Fruit fly (Drosophila melanogaster) whole organism, pupa: Measurements from ENCODE around the gene CG15743.

Experiments used
- CG10348 ChIP-seq: fragments of 200-800 bp; sonication (Bioruptor generic); IDR thresholded peaks from 2 replicates; pipeline ENCODE4 v1.3.6; 2022; ENCODE audit warnings: missing biosample characterization, missing genetic modification characterization
- CG12605 ChIP-seq: fragments of 200-800 bp; sonication (Bioruptor generic); IDR thresholded peaks from 2 replicates; pipeline ENCODE4 v1.3.6; 2022; ENCODE audit warnings: missing biosample characterization, missing genetic modification characterization
- CG13204 ChIP-seq: fragments of 200-800 bp; sonication (Bioruptor generic); optimal IDR thresholded peaks from 2 replicates; lab custom pipeline; 2018; ENCODE audit warnings: missing biosample characterization, mild to moderate bottlenecking, missing genetic modification characterization, moderate library complexity
- CG14655 ChIP-seq: fragments of 200-800 bp; sonication (Bioruptor generic); optimal IDR thresholded peaks from 3 replicates; lab custom pipeline; 2017; ENCODE audit warnings: mild to moderate bottlenecking, missing biosample characterization, missing genetic modification reagents, missing genetic modification characterization
- CG15710 ChIP-seq: fragments of 200-800 bp; sonication (Bioruptor generic); optimal IDR thresholded peaks from 2 replicates; lab custom pipeline; 2018; ENCODE audit warnings: missing biosample characterization, mild to moderate bottlenecking, missing genetic modification characterization, moderate library complexity
- CG17806 ChIP-seq: fragments of 200-800 bp; sonication (Bioruptor generic); optimal IDR thresholded peaks from 2 replicates; lab custom pipeline; 2018; ENCODE audit warnings: missing biosample characterization, mild to moderate bottlenecking, missing genetic modification characterization, moderate library complexity
- CG32121 ChIP-seq: fragments of 200-800 bp; sonication (Bioruptor generic); IDR thresholded peaks from 2 replicates; pipeline ENCODE4 v1.3.6; 2022; ENCODE audit warnings: missing biosample characterization, missing genetic modification characterization
- CG34367 ChIP-seq: fragments of 200-800 bp; sonication (Bioruptor generic); optimal IDR thresholded peaks from 2 replicates; lab custom pipeline; 2018; ENCODE audit warnings: missing biosample characterization, mild to moderate bottlenecking, missing genetic modification characterization
- CG4496 ChIP-seq: fragments of 200-800 bp; sonication (Bioruptor generic); IDR thresholded peaks from 3 replicates; pipeline ENCODE4 v1.3.6; 2022; ENCODE audit warnings: missing biosample characterization, missing genetic modification characterization
- CG8159 ChIP-seq: fragments of 200-800 bp; sonication (Bioruptor generic); optimal IDR thresholded peaks from 3 replicates; lab custom pipeline; 2018; ENCODE audit warnings: missing biosample characterization, mild to moderate bottlenecking, missing genetic modification characterization, moderate library complexity
- CG8301 ChIP-seq: fragments of 200-800 bp; sonication (Bioruptor generic); optimal IDR thresholded peaks from 2 replicates; lab custom pipeline; 2018; ENCODE audit warnings: missing biosample characterization, mild to moderate bottlenecking, missing genetic modification characterization
- CG9948 ChIP-seq: fragments of 200-800 bp; sonication (Bioruptor generic); optimal IDR thresholded peaks from 2 replicates; lab custom pipeline; 2018; ENCODE audit warnings: missing biosample characterization, mild to moderate bottlenecking, missing genetic modification characterization, moderate library complexity
- D1 ChIP-seq: fragments of 200-800 bp; sonication (Bioruptor generic); optimal IDR thresholded peaks from 2 replicates; lab custom pipeline; 2018; ENCODE audit warnings: missing biosample characterization, mild to moderate bottlenecking, missing genetic modification characterization, moderate library complexity
- EcR ChIP-seq: fragments of 200-800 bp; sonication (Bioruptor generic); optimal IDR thresholded peaks from 3 replicates; lab custom pipeline; 2019; ENCODE audit warnings: missing biosample characterization, missing genetic modification characterization, mild to moderate bottlenecking, moderate library complexity, missing genetic modification reagents
- Ets98B ChIP-seq: fragments of 200-800 bp; sonication (Bioruptor generic); IDR thresholded peaks from 2 replicates; pipeline ENCODE4 v1.3.6; 2022; ENCODE audit warnings: missing biosample characterization, missing genetic modification characterization
- Pif1A ChIP-seq: fragments of 200-800 bp; sonication (Bioruptor generic); optimal IDR thresholded peaks from 3 replicates; lab custom pipeline; 2016; ENCODE audit warnings: missing biosample characterization, missing genetic modification characterization
- Pif1B ChIP-seq: fragments of 200-800 bp; sonication (Bioruptor generic); optimal IDR thresholded peaks from 3 replicates; lab custom pipeline; 2016; ENCODE audit warnings: missing biosample characterization, missing genetic modification characterization
- Snoo ChIP-seq: fragments of 200-800 bp; sonication (Bioruptor generic); optimal IDR thresholded peaks from 3 replicates; lab custom pipeline; 2017; ENCODE audit warnings: missing biosample characterization, mild to moderate bottlenecking, missing genetic modification characterization, inconsistent platforms
- fd96Ca ChIP-seq: fragments of 200-800 bp; sonication (Bioruptor generic); IDR thresholded peaks from 3 replicates; pipeline ENCODE4 v1.3.6; 2022; ENCODE audit warnings: missing biosample characterization, missing genetic modification characterization
- gl ChIP-seq: fragments of 200-800 bp; sonication (Bioruptor generic); optimal IDR thresholded peaks from 2 replicates; lab custom pipeline; 2018; ENCODE audit warnings: missing biosample characterization, mild to moderate bottlenecking, missing genetic modification characterization
- rn ChIP-seq: fragments of 200-800 bp; sonication (Bioruptor generic); IDR thresholded peaks from 2 replicates; pipeline ENCODE4 v1.3.6; 2022; ENCODE audit warnings: missing biosample characterization, missing genetic modification characterization

Gene CG15743

dm6 chrX:13302615-13303526 is 17.4 kb downstream of the CG15743 start:
- TF ChIP-seq CG13204 (GFP tag; lab: Kevin White, UChicago) (peak; percentile 96), CG14655 (GFP tag; lab: Kevin White, UChicago) (peak; percentile 0), CG12605 (GFP tag; lab: Robert Waterston, UW) (peak; percentile 71), gl (tag; lab: Kevin White, UChicago) (peak; percentile 82), CG10348 (GFP tag; lab: Robert Waterston, UW) (no peak), CG8159 (tag; lab: Kevin White, UChicago) (peak; percentile 36), CG17806 (tag; lab: Kevin White, UChicago) (peak; percentile 17), fd96Ca (GFP tag; lab: Robert Waterston, UW) (peak; percentile 75), EcR (GFP tag; lab: Kevin White, UChicago) (peak; percentile 80), rn (GFP tag; lab: Robert Waterston, UW) (peak; percentile 10; the same call in 1 of the 2 replicates), CG9948 (tag; lab: Kevin White, UChicago) (peak; percentile 18), CG34367 (tag; lab: Kevin White, UChicago) (no peak), CG4496 (peak; percentile 80), CG8301 (tag; lab: Kevin White, UChicago) (peak; percentile 0), Snoo (tag; lab: Kevin White, UChicago) (peak; percentile 53), Pif1B (GFP tag; lab: Kevin White, UChicago) (no peak), Ets98B (GFP tag; lab: Robert Waterston, UW) (peak; percentile 32; the same call in 1 of the 2 replicates), CG32121 (GFP tag; lab: Robert Waterston, UW) (peak; percentile 68), CG15710 (tag; lab: Kevin White, UChicago) (peak; percentile 58), Pif1A (GFP tag; lab: Kevin White, UChicago) (no peak), D1 (tag; lab: Kevin White, UChicago) (no peak)
- TF ChIP-seq, all 21 proteins: peak for 16

dm6 chrX:13303527-13303655 is 17.9 kb downstream of the CG15743 start, which contains the start of gene IP3K2:
IP3K2 (plus strand) TSS chrX:13303633.
- TF ChIP-seq D1 (tag; lab: Kevin White, UChicago) = no peak
- no peak for TF ChIP-seq CG14655 (GFP tag; lab: Kevin White, UChicago)
- TF ChIP-seq Pif1A (GFP tag; lab: Kevin White, UChicago) = no peak
- no peak for TF ChIP-seq CG8159 (tag; lab: Kevin White, UChicago)
- no peak for TF ChIP-seq EcR (GFP tag; lab: Kevin White, UChicago)
- TF ChIP-seq rn (GFP tag; lab: Robert Waterston, UW) = no peak
- no peak for TF ChIP-seq CG17806 (tag; lab: Kevin White, UChicago)
- TF ChIP-seq Pif1B (GFP tag; lab: Kevin White, UChicago) = no peak
- TF ChIP-seq Snoo (tag; lab: Kevin White, UChicago) = no peak
- no peak for TF ChIP-seq fd96Ca (GFP tag; lab: Robert Waterston, UW)
- TF ChIP-seq CG10348 (GFP tag; lab: Robert Waterston, UW) = no peak
- TF ChIP-seq Ets98B (GFP tag; lab: Robert Waterston, UW) = no peak
- no peak for TF ChIP-seq gl (tag; lab: Kevin White, UChicago)

dm6 chrX:13303656-13304647 is 18.4 kb downstream of the CG15743 start:
- TF ChIP-seq CG17806 (tag; lab: Kevin White, UChicago) (no peak), Pif1A (GFP tag; lab: Kevin White, UChicago) (peak; percentile 18), fd96Ca (GFP tag; lab: Robert Waterston, UW) (no peak), CG32121 (GFP tag; lab: Robert Waterston, UW) (peak; percentile 38; the same call in 1 of the 2 replicates), CG14655 (GFP tag; lab: Kevin White, UChicago) (no peak), gl (tag; lab: Kevin White, UChicago) (peak; percentile 15), CG9948 (tag; lab: Kevin White, UChicago) (no peak), CG4496 (0 out of 3 replicates have a peak, but pooled peaks have one; percentile 34), CG13204 (GFP tag; lab: Kevin White, UChicago) (peak; percentile 77), CG15710 (tag; lab: Kevin White, UChicago) (peak; percentile 11), EcR (GFP tag; lab: Kevin White, UChicago) (peak; percentile 76)

- TF ChIP-seq fd96Ca (GFP tag; lab: Robert Waterston, UW) (no peak), gl (tag; lab: Kevin White, UChicago) (peak; percentile 29), CG32121 (GFP tag; lab: Robert Waterston, UW) (peak; percentile 14; the same call in 1 of the 2 replicates), EcR (GFP tag; lab: Kevin White, UChicago) (peak; percentile 24), Pif1B (GFP tag; lab: Kevin White, UChicago) (no peak), CG8159 (tag; lab: Kevin White, UChicago) (no peak), CG34367 (tag; lab: Kevin White, UChicago) (no peak), CG4496 (0 out of 3 replicates have a peak, but pooled peaks have one; percentile 13), CG13204 (GFP tag; lab: Kevin White, UChicago) (peak; percentile 86), CG12605 (GFP tag; lab: Robert Waterston, UW) (0 out of 2 replicates have a peak, but pooled peaks have one; percentile 32)
- TF ChIP-seq, all 21 proteins: peak for 6
Measured at dm6 chrX:13305323-13305722, 19.8 kb downstream of the CG15743 start.
